Worm (Caenorhabditis elegans) whole organism, L4 larva: ENCODE measurements around the gene catp-8.

ENCODE experiments used
- Y48G9A.11 ChIP-seq: fragments of 200-800 bp; sonication (Bioruptor generic); IDR thresholded peaks from 2 replicates; pipeline ENCODE4 v1.3.6; 2022; ENCODE audit warnings: missing genetic modification reagents, missing genetic modification characterization, missing compliant biosample characterization
- aha-1 ChIP-seq: fragments of 150-350 bp; peaks from one replicate; lab custom pipeline; 2014; ENCODE audit warnings: missing biosample characterization, missing genetic modification characterization
- ama-1 ChIP-seq: fragments of 150-350 bp; optimal IDR thresholded peaks from 2 replicates; lab custom pipeline; 2014; ENCODE audit warnings: inconsistent platforms, mixed read lengths
- ceh-62 ChIP-seq: sonication (generic microtip); optimal IDR thresholded peaks from 2 replicates; lab custom pipeline; 2017; ENCODE audit warnings: missing biosample characterization, missing genetic modification characterization
- ceh-82 ChIP-seq: sonication (generic microtip); optimal IDR thresholded peaks from 2 replicates; lab custom pipeline; 2017; ENCODE audit warnings: missing biosample characterization, missing genetic modification characterization
- daf-16 ChIP-seq, 3 experiments: sonication (generic microtip); optimal IDR thresholded peaks; 2 replicates each; lab custom pipeline; 2016 to 2017; ENCODE audit warnings: missing genetic modification characterization in 3 of 3, missing genetic modification reagents in 3 of 3, mild to moderate bottlenecking in 2 of 3, missing compliant biosample characterization in 2 of 3, missing biosample characterization in 1 of 3, moderate library complexity in 1 of 3
- daf-8 ChIP-seq: fragments of 200-800 bp; sonication (Bioruptor generic); IDR thresholded peaks from 2 replicates; pipeline ENCODE4 v1.3.6; 2022; ENCODE audit warnings: missing genetic modification characterization, missing compliant biosample characterization
- dmd-6 ChIP-seq: fragments of 200-800 bp; sonication (Bioruptor generic); IDR thresholded peaks from 2 replicates; pipeline ENCODE4 v1.3.6; 2022; ENCODE audit warnings: missing genetic modification reagents, missing genetic modification characterization, missing compliant biosample characterization
- dmd-9 ChIP-seq: fragments of 200-800 bp; sonication (Bioruptor generic); IDR thresholded peaks from 2 replicates; pipeline ENCODE4 v1.3.6; 2022; ENCODE audit warnings: missing genetic modification reagents, missing genetic modification characterization, missing compliant biosample characterization
- dpl-1 ChIP-seq: fragments of 150-350 bp; optimal IDR thresholded peaks from 2 replicates; lab custom pipeline; 2014; ENCODE audit warnings: missing biosample characterization, missing genetic modification reagents, missing genetic modification characterization
- dve-1 ChIP-seq: sonication (generic microtip); optimal IDR thresholded peaks from 2 replicates; lab custom pipeline; 2017; ENCODE audit warnings: antibody characterized with exemption, mild to moderate bottlenecking, missing genetic modification characterization, missing compliant biosample characterization; ENCODE audit not compliant: insufficient read depth
- fos-1 ChIP-seq: fragments of 150-350 bp; optimal IDR thresholded peaks from 2 replicates; lab custom pipeline; 2014; ENCODE audit warnings: missing biosample characterization, missing genetic modification characterization
- hlh-30 ChIP-seq: sonication (generic microtip); optimal IDR thresholded peaks from 2 replicates; lab custom pipeline; 2017; ENCODE audit warnings: antibody characterized with exemption, mild to moderate bottlenecking, missing genetic modification characterization, missing compliant biosample characterization; ENCODE audit not compliant: insufficient read depth
- hmg-1.1 ChIP-seq: fragments of 200-800 bp; sonication (Bioruptor generic); IDR thresholded peaks from 2 replicates; pipeline ENCODE4 v1.3.6; 2022; ENCODE audit warnings: missing genetic modification reagents, missing genetic modification characterization, missing compliant biosample characterization
- madf-9 ChIP-seq: fragments of 200-800 bp; sonication (Bioruptor generic); conservative IDR thresholded peaks from 2 replicates; pipeline ENCODE4 v1.3.6; 2022; ENCODE audit warnings: missing genetic modification reagents, missing genetic modification characterization, missing compliant biosample characterization
- mdt-29 ChIP-seq: fragments of 200-800 bp; sonication (Bioruptor generic); IDR thresholded peaks from 2 replicates; pipeline ENCODE4 v1.3.6; 2022; ENCODE audit warnings: missing genetic modification reagents, missing genetic modification characterization, missing compliant biosample characterization
- nhr-11 ChIP-seq: fragments of 150-350 bp; optimal IDR thresholded peaks from 2 replicates; lab custom pipeline; 2014; ENCODE audit warnings: missing biosample characterization, missing genetic modification characterization
- nhr-237 ChIP-seq: sonication (generic microtip); optimal IDR thresholded peaks from 2 replicates; lab custom pipeline; 2017; ENCODE audit warnings: missing biosample characterization, missing genetic modification characterization
- nhr-28 ChIP-seq: fragments of 150-350 bp; optimal IDR thresholded peaks from 2 replicates; lab custom pipeline; 2014; ENCODE audit warnings: missing biosample characterization, missing genetic modification characterization
- nhr-6 ChIP-seq: fragments of 150-350 bp; optimal IDR thresholded peaks from 2 replicates; lab custom pipeline; 2014; ENCODE audit warnings: missing biosample characterization, missing genetic modification characterization
- php-3 ChIP-seq: fragments of 200-800 bp; sonication (Bioruptor generic); IDR thresholded peaks from 2 replicates; pipeline ENCODE4 v1.3.6; 2022; ENCODE audit warnings: missing genetic modification reagents, missing genetic modification characterization, missing compliant biosample characterization
- pqm-1 ChIP-seq: sonication (generic microtip); optimal IDR thresholded peaks from 2 replicates; lab custom pipeline; 2017; ENCODE audit warnings: missing biosample characterization, missing genetic modification characterization
- rbr-2 ChIP-seq: sonication (generic microtip); optimal IDR thresholded peaks from 2 replicates; lab custom pipeline; 2016; ENCODE audit warnings: missing genotype, missing genetic modification characterization, missing compliant biosample characterization
- skn-1 ChIP-seq: fragments of 150-350 bp; optimal IDR thresholded peaks from 2 replicates; lab custom pipeline; 2014; ENCODE audit warnings: missing biosample characterization, missing genetic modification characterization
- snpc-1.2 ChIP-seq: fragments of 200-800 bp; sonication (Bioruptor generic); IDR thresholded peaks from 2 replicates; pipeline ENCODE4 v1.3.6; 2022; ENCODE audit warnings: missing genetic modification reagents, missing genetic modification characterization, missing compliant biosample characterization
- spr-3 ChIP-seq: fragments of 200-800 bp; sonication (Bioruptor generic); optimal IDR thresholded peaks from 2 replicates; lab custom pipeline; 2018; ENCODE audit warnings: mild to moderate bottlenecking, missing genetic modification characterization, missing compliant biosample characterization
- tra-1 ChIP-seq: fragments of 200-800 bp; sonication (Bioruptor generic); IDR thresholded peaks from 2 replicates; pipeline ENCODE4 v1.3.6; 2022; ENCODE audit warnings: missing genetic modification reagents, missing genetic modification characterization, missing compliant biosample characterization
- unc-130 ChIP-seq: sonication (generic microtip); optimal IDR thresholded peaks from 2 replicates; lab custom pipeline; 2016; ENCODE audit warnings: missing genetic modification reagents, missing genetic modification characterization, missing compliant biosample characterization
- unc-62 ChIP-seq, 3 experiments: fragments of 150-350 bp in 1 of 3; sonication (generic microtip); optimal IDR thresholded peaks in 2 of 3; peaks in 1 of 3; 1 replicate in 1 of 3; 2 replicates in 2 of 3; lab custom pipeline; 2014 to 2017; ENCODE audit warnings: missing biosample characterization in 3 of 3, missing genetic modification characterization in 3 of 3, missing genetic modification reagents in 3 of 3, missing genotype in 1 of 3
- zfp-2 ChIP-seq: sonication (generic microtip); optimal IDR thresholded peaks from 2 replicates; lab custom pipeline; 2016; ENCODE audit warnings: mild to moderate bottlenecking, missing genetic modification characterization, missing compliant biosample characterization
- zip-2 ChIP-seq: fragments of 150-350 bp; optimal IDR thresholded peaks from 2 replicates; lab custom pipeline; 2014; ENCODE audit warnings: missing biosample characterization, missing genetic modification characterization

The catp-8 gene

ce11 chrIV:11458700-11459263 is 20.3 kb downstream of the catp-8 start:
- no peak for TF ChIP-seq nhr-6 (tag; lab: Kevin White, UChicago)
- no peak for TF ChIP-seq unc-130 (GFP tag; lab: Kevin White, UChicago)
- peak; percentile 5 for TF ChIP-seq nhr-11 (tag; lab: Kevin White, UChicago)
- peak in 1 of 2 experiments; percentile 91 for TF ChIP-seq unc-62 (GFP tag; optimal IDR thresholded peaks at IDR 0.05 in 1 of 2; lab: Kevin White, UChicago)
- no peak for TF ChIP-seq unc-62 (tag; optimal IDR thresholded peaks at IDR 0.05; lab: Kevin White, UChicago)

- peak; percentile 95 for TF ChIP-seq aha-1 (tag; lab: Kevin White, UChicago)
- no peak for TF ChIP-seq pqm-1 (tag; lab: Kevin White, UChicago)
Observed at ce11 chrIV:11455824-11456223, 23.2 kb downstream of the catp-8 start.

ce11 chrIV:11452928-11453327 is 26.1 kb downstream of the catp-8 start:
- TF ChIP-seq fos-1 (tag; lab: Kevin White, UChicago) (no peak), mdt-29 (GFP tag; lab: Robert Waterston, UW) (no peak), hmg-1.1 (GFP tag; lab: Robert Waterston, UW) (no peak), spr-3 (no peak), zfp-2 (tag; lab: Kevin White, UChicago) (no peak)

DNA sequence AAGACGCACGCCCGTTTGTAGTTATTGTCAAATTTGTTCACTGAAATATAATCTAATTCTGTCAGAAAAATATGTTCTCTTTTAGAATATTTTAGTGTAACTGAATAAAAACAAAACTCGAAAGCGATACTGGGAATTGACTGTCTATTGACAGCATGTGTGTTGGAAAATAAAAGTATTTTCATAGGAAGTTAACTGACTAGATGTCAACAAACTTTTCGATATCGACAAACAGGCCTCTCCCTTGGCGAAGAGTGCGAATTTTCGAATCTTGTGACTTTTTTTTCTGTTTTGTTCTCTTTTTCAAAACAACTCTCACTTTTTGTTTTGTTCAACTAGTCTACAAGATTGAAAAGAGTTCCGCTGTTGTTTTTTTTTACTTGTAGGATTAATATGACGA is 40.8 kb downstream of the catp-8 start:
- peak; percentile 1 for TF ChIP-seq rbr-2 (tag; lab: Kevin White, UChicago)
- no peak for TF ChIP-seq zip-2 (tag; lab: Kevin White, UChicago)
- TF ChIP-seq aha-1 (tag; lab: Kevin White, UChicago): peak; percentile 79
- TF ChIP-seq skn-1: no peak
- no peak for TF ChIP-seq tra-1
- peak; percentile 22 for TF ChIP-seq ama-1 (lab: Kevin White, UChicago)
- no peak for TF ChIP-seq daf-8 (GFP tag; lab: Robert Waterston, UW)
- TF ChIP-seq daf-16 (GFP tag; optimal IDR thresholded peaks at IDR 0.05; lab: Kevin White, UChicago): no peak
- peak; percentile 92 for TF ChIP-seq daf-16 (tag; optimal IDR thresholded peaks at IDR 0.05; lab: Kevin White, UChicago)
- TF ChIP-seq ceh-62: no peak
- peak; percentile 44; the same call in 1 of the 2 replicates for TF ChIP-seq dmd-6 (GFP tag; lab: Robert Waterston, UW)

- no peak for TF ChIP-seq Y48G9A.11
- TF ChIP-seq nhr-237: no peak
- no peak for TF ChIP-seq madf-9 (GFP tag; lab: Robert Waterston, UW)
- TF ChIP-seq ceh-82 (tag; lab: Kevin White, UChicago): no peak
- no peak for TF ChIP-seq dmd-9 (GFP tag; lab: Robert Waterston, UW)
Observed at ce11 chrIV:11435761-11436160, 43.3 kb downstream of the catp-8 start.

- 0 out of 2 replicates have a peak, but pooled peaks have one; percentile 33 for TF ChIP-seq php-3 (GFP tag; lab: Robert Waterston, UW)
- peak; percentile 62 for TF ChIP-seq dve-1 (tag; lab: Kevin White, UChicago)
- peak; percentile 31 for TF ChIP-seq nhr-28
- no peak for TF ChIP-seq rbr-2 (tag; lab: Kevin White, UChicago)
- TF ChIP-seq Y48G9A.11: no peak
- peak; percentile 21 for TF ChIP-seq aha-1 (tag; lab: Kevin White, UChicago)
- peak; percentile 50; the same call in 1 of the 2 replicates for TF ChIP-seq dmd-6 (GFP tag; lab: Robert Waterston, UW)
- no peak for TF ChIP-seq unc-130 (GFP tag; lab: Kevin White, UChicago)
- peak; percentile 71 for TF ChIP-seq pqm-1 (tag; lab: Kevin White, UChicago)
- TF ChIP-seq snpc-1.2 (GFP tag; lab: Robert Waterston, UW): no peak
- no peak for TF ChIP-seq dpl-1 (GFP tag; lab: Kevin White, UChicago)
- no peak for TF ChIP-seq daf-16 (GFP tag; optimal IDR thresholded peaks at IDR 0.05; lab: Kevin White, UChicago)
- peak; percentile 61 for TF ChIP-seq daf-16 (tag; optimal IDR thresholded peaks at IDR 0.05; lab: Kevin White, UChicago)
- no peak for TF ChIP-seq hlh-30 (tag; lab: Kevin White, UChicago)
Observed at ce11 chrIV:11434575-11434974, 44.5 kb downstream of the catp-8 start.
